Fruit fly (Drosophila melanogaster) whole organism, embryonic: ENCODE data around the gene CG3566.

Experiments used
- B-H1 ChIP-seq: fragments of 200-800 bp; sonication (Bioruptor generic); IDR thresholded peaks from 3 replicates; pipeline ENCODE4 v1.3.6; 2022; ENCODE audit warnings: missing biosample characterization, missing genetic modification characterization
- CG10979 ChIP-seq: fragments of 200-800 bp; sonication (Bioruptor generic); optimal IDR thresholded peaks from 2 replicates; lab custom pipeline; 2018; ENCODE audit warnings: missing biosample characterization, mild to moderate bottlenecking, missing genetic modification characterization, moderate library complexity
- CG1233 ChIP-seq: fragments of 200-800 bp; sonication (Bioruptor generic); optimal IDR thresholded peaks from 4 replicates; lab custom pipeline; 2018; ENCODE audit warnings: missing biosample characterization, mild to moderate bottlenecking, missing genetic modification characterization
- CG12659 ChIP-seq: fragments of 200-800 bp; sonication (Bioruptor generic); optimal IDR thresholded peaks from 3 replicates; lab custom pipeline; 2017; ENCODE audit warnings: mild to moderate bottlenecking, missing biosample characterization, missing genetic modification reagents, missing genetic modification characterization
- CG13775 ChIP-seq: fragments of 200-800 bp; sonication (Bioruptor generic); optimal IDR thresholded peaks from 3 replicates; lab custom pipeline; 2017; ENCODE audit warnings: missing biosample characterization, mild to moderate bottlenecking, missing genetic modification characterization
- CG15269 ChIP-seq: fragments of 200-800 bp; sonication (Bioruptor generic); optimal IDR thresholded peaks from 2 replicates; lab custom pipeline; 2018; ENCODE audit warnings: missing biosample characterization, mild to moderate bottlenecking, missing genetic modification characterization, moderate library complexity
- CG15479 ChIP-seq: fragments of 200-800 bp; sonication (Bioruptor generic); optimal IDR thresholded peaks from 3 replicates; lab custom pipeline; 2019; ENCODE audit warnings: missing biosample characterization, mild to moderate bottlenecking, missing genetic modification characterization, moderate library complexity
- CG1647 ChIP-seq: fragments of 200-800 bp; sonication (Bioruptor generic); optimal IDR thresholded peaks from 3 replicates; lab custom pipeline; 2016; ENCODE audit warnings: missing biosample characterization, missing genetic modification characterization
- CG17359 ChIP-seq: fragments of 200-800 bp; sonication (Bioruptor generic); optimal IDR thresholded peaks from 3 replicates; lab custom pipeline; 2018; ENCODE audit warnings: missing biosample characterization, mild to moderate bottlenecking, missing genetic modification characterization, moderate library complexity
- CG17568 ChIP-seq: fragments of 200-800 bp; sonication (Bioruptor generic); optimal IDR thresholded peaks from 2 replicates; lab custom pipeline; 2018; ENCODE audit warnings: missing biosample characterization, mild to moderate bottlenecking, missing genetic modification characterization, moderate library complexity
- CG18011 ChIP-seq: fragments of 200-800 bp; sonication (Bioruptor generic); optimal IDR thresholded peaks from 2 replicates; lab custom pipeline; 2017; ENCODE audit warnings: missing biosample characterization, missing genetic modification characterization, mild to moderate bottlenecking, moderate library complexity, missing genotype
- CG2202 ChIP-seq: fragments of 200-800 bp; sonication (Bioruptor generic); optimal IDR thresholded peaks from 2 replicates; lab custom pipeline; 2018; ENCODE audit warnings: missing biosample characterization, mild to moderate bottlenecking, missing genetic modification characterization
- CG2678 ChIP-seq: fragments of 200-800 bp; sonication (Bioruptor generic); optimal IDR thresholded peaks from 3 replicates; lab custom pipeline; 2019; ENCODE audit warnings: missing biosample characterization, mild to moderate bottlenecking, missing genetic modification characterization, moderate library complexity
- CG30403 ChIP-seq: fragments of 200-800 bp; sonication (Bioruptor generic); optimal IDR thresholded peaks from 3 replicates; lab custom pipeline; 2016; ENCODE audit warnings: missing biosample characterization, missing genetic modification characterization
- CG31388 ChIP-seq: fragments of 200-800 bp; sonication (Bioruptor generic); optimal IDR thresholded peaks from 2 replicates; lab custom pipeline; 2016; ENCODE audit warnings: missing biosample characterization, missing genetic modification characterization
- CG31441 ChIP-seq: fragments of 200-800 bp; sonication (Bioruptor generic); IDR thresholded peaks from 2 replicates; pipeline ENCODE4 v1.3.6; 2022; ENCODE audit warnings: missing biosample characterization, missing genetic modification characterization
- CG4328 ChIP-seq: fragments of 200-800 bp; sonication (Bioruptor generic); optimal IDR thresholded peaks from 3 replicates; lab custom pipeline; 2017; ENCODE audit warnings: missing biosample characterization, missing genetic modification reagents, missing genetic modification characterization
- CG4404 ChIP-seq: fragments of 200-800 bp; sonication (Bioruptor generic); IDR thresholded peaks from 2 replicates; pipeline ENCODE4 v1.3.6; 2022; ENCODE audit warnings: missing biosample characterization, missing genetic modification characterization
- CG6813 ChIP-seq: fragments of 200-800 bp; sonication (Bioruptor generic); optimal IDR thresholded peaks from 2 replicates; lab custom pipeline; 2017; ENCODE audit warnings: missing biosample characterization, missing genetic modification characterization, mild to moderate bottlenecking, moderate library complexity, missing genetic modification reagents
- CG7271 ChIP-seq: fragments of 200-800 bp; sonication (Bioruptor generic); optimal IDR thresholded peaks from 2 replicates; lab custom pipeline; 2018; ENCODE audit warnings: missing biosample characterization, mild to moderate bottlenecking, missing genetic modification characterization, moderate library complexity
- CG7839 ChIP-seq: fragments of 200-800 bp; sonication (Bioruptor generic); optimal IDR thresholded peaks from 3 replicates; lab custom pipeline; 2018; ENCODE audit warnings: missing biosample characterization, mild to moderate bottlenecking, missing genetic modification characterization, moderate library complexity
- CG8944 ChIP-seq: fragments of 200-800 bp; sonication (Bioruptor generic); optimal IDR thresholded peaks from 3 replicates; lab custom pipeline; 2016; ENCODE audit warnings: missing biosample characterization, missing genetic modification characterization
- CG9215 ChIP-seq: fragments of 200-800 bp; sonication (Bioruptor generic); IDR thresholded peaks from 2 replicates; pipeline ENCODE4 v1.3.6; 2022; ENCODE audit warnings: missing biosample characterization, missing genetic modification characterization
- Eip74EF ChIP-seq, 2 experiments: fragments of 200-800 bp in 1 of 2; fragments of >200 bp in 1 of 2; sonication (Bioruptor generic) in 1 of 2; optimal IDR thresholded peaks; 2 replicates each; lab custom pipeline; 2017 to 2019; ENCODE audit warnings: missing biosample characterization in 2 of 2, missing genetic modification characterization in 2 of 2, mild to moderate bottlenecking in 1 of 2, moderate library complexity in 1 of 2
- Ets65A ChIP-seq: fragments of 200-800 bp; sonication (Bioruptor generic); peaks from one replicate; lab custom pipeline; 2016; ENCODE audit warnings: missing biosample characterization, missing genetic modification characterization
- Fer3 ChIP-seq: fragments of 200-800 bp; sonication (Bioruptor generic); optimal IDR thresholded peaks from 2 replicates; lab custom pipeline; 2018; ENCODE audit warnings: missing biosample characterization, mild to moderate bottlenecking, missing genetic modification characterization, moderate library complexity
- Hr3 ChIP-seq: fragments of 200-800 bp; sonication (Bioruptor generic); optimal IDR thresholded peaks from 3 replicates; lab custom pipeline; 2016; ENCODE audit warnings: missing biosample characterization, missing genetic modification characterization
- Kr ChIP-seq: fragments of 200-800 bp; sonication (Bioruptor generic); optimal IDR thresholded peaks from 2 replicates; lab custom pipeline; 2017; ENCODE audit warnings: missing biosample characterization, mild to moderate bottlenecking, missing genetic modification characterization
- MTF-1 ChIP-seq: fragments of 200-800 bp; sonication (Bioruptor generic); optimal IDR thresholded peaks from 2 replicates; lab custom pipeline; 2018; ENCODE audit warnings: missing biosample characterization, mild to moderate bottlenecking, missing genetic modification characterization, borderline replicate concordance
- Pdp1 ChIP-seq, 2 experiments: fragments of 200-800 bp; sonication (Bioruptor generic); optimal IDR thresholded peaks; 3 replicates each; lab custom pipeline; 2016; ENCODE audit warnings: missing biosample characterization in 2 of 2, missing genetic modification characterization in 2 of 2, mild to moderate bottlenecking in 1 of 2, moderate library complexity in 1 of 2
- Sox102F ChIP-seq: fragments of 200-800 bp; sonication (Bioruptor generic); optimal IDR thresholded peaks from 2 replicates; lab custom pipeline; 2018; ENCODE audit warnings: missing biosample characterization, mild to moderate bottlenecking, missing genetic modification characterization, moderate library complexity
- cas ChIP-seq: fragments of 200-800 bp; sonication (Bioruptor generic); IDR thresholded peaks from 2 replicates; pipeline ENCODE4 v1.3.6; 2022; ENCODE audit warnings: missing biosample characterization, missing genetic modification characterization
- chm ChIP-seq: fragments of 200-800 bp; sonication (Bioruptor generic); IDR thresholded peaks from 2 replicates; pipeline ENCODE4 v1.3.6; 2022; ENCODE audit warnings: missing biosample characterization, missing genetic modification characterization
- ems ChIP-seq: fragments of 200-800 bp; sonication (Bioruptor generic); optimal IDR thresholded peaks from 3 replicates; lab custom pipeline; 2016; ENCODE audit warnings: missing biosample characterization, missing genetic modification characterization
- en ChIP-seq: fragments of 200-800 bp; sonication (Bioruptor generic); optimal IDR thresholded peaks from 2 replicates; lab custom pipeline; 2016; ENCODE audit warnings: missing biosample characterization, missing genetic modification characterization
- fu2 ChIP-seq: fragments of 200-800 bp; sonication (Bioruptor generic); optimal IDR thresholded peaks from 2 replicates; lab custom pipeline; 2016; ENCODE audit warnings: missing biosample characterization, missing genetic modification characterization
- gcm2 ChIP-seq: fragments of 200-800 bp; sonication (Bioruptor generic); optimal IDR thresholded peaks from 2 replicates; lab custom pipeline; 2016; ENCODE audit warnings: missing biosample characterization, missing genetic modification characterization
- hb ChIP-seq: fragments of 200-800 bp; sonication (Bioruptor generic); IDR thresholded peaks from 3 replicates; pipeline ENCODE4 v1.3.6; 2022; ENCODE audit warnings: missing biosample characterization, missing genetic modification characterization; ENCODE audit not compliant: partially characterized antibody
- hkb ChIP-seq, 2 experiments: fragments of 200-800 bp in 1 of 2; fragments of >200 bp in 1 of 2; sonication (Bioruptor generic) in 1 of 2; IDR thresholded peaks in 1 of 2; optimal IDR thresholded peaks in 1 of 2; 2 replicates each; pipeline versions ENCODE4 v1.3.6 to Lab custom; 2017 to 2022; ENCODE audit warnings: missing biosample characterization in 1 of 2, missing genetic modification characterization in 1 of 2
- jumu ChIP-seq: fragments of 200-800 bp; sonication (Bioruptor generic); optimal IDR thresholded peaks from 3 replicates; lab custom pipeline; 2016; ENCODE audit warnings: missing biosample characterization, missing genetic modification characterization
- lola ChIP-seq, 3 experiments: fragments of >200 bp in 2 of 3; fragments of 200-800 bp in 1 of 3; sonication (Bioruptor generic) in 1 of 3; optimal IDR thresholded peaks; 2 replicates each; lab custom pipeline; 2017 to 2019; ENCODE audit warnings: missing biosample characterization in 3 of 3, missing genetic modification characterization in 3 of 3, mild to moderate bottlenecking in 1 of 3, moderate library complexity in 1 of 3
- lov ChIP-seq, 2 experiments: fragments of 200-800 bp in 1 of 2; fragments of >200 bp in 1 of 2; sonication (Bioruptor generic) in 1 of 2; IDR thresholded peaks in 1 of 2; optimal IDR thresholded peaks in 1 of 2; 2 replicates in 1 of 2; 3 replicates in 1 of 2; pipeline versions ENCODE4 v1.3.6 to Lab custom; 2017 to 2022; ENCODE audit warnings: missing biosample characterization in 1 of 2, missing genetic modification characterization in 1 of 2
- nerfin-2 ChIP-seq: fragments of 200-800 bp; sonication (Bioruptor generic); IDR thresholded peaks from 2 replicates; pipeline ENCODE4 v1.3.6; 2022; ENCODE audit warnings: missing biosample characterization, missing genetic modification characterization; ENCODE audit not compliant: partially characterized antibody
- pzg ChIP-seq: fragments of 200-800 bp; sonication (Bioruptor generic); optimal IDR thresholded peaks from 3 replicates; lab custom pipeline; 2018; ENCODE audit warnings: missing biosample characterization, mild to moderate bottlenecking, missing genetic modification characterization, moderate library complexity
- repo ChIP-seq: fragments of 200-800 bp; sonication (Bioruptor generic); optimal IDR thresholded peaks from 2 replicates; lab custom pipeline; 2016; ENCODE audit warnings: missing biosample characterization, missing genetic modification characterization
- rib ChIP-seq: fragments of 200-800 bp; sonication (Bioruptor generic); IDR thresholded peaks from 2 replicates; pipeline ENCODE4 v1.3.6; 2022; ENCODE audit warnings: missing biosample characterization, missing genetic modification characterization
- trem ChIP-seq: fragments of 200-800 bp; optimal IDR thresholded peaks from 3 replicates; lab custom pipeline; 2019; ENCODE audit warnings: missing biosample characterization, mild to moderate bottlenecking, missing genetic modification characterization, moderate library complexity
- wor ChIP-seq: fragments of 200-800 bp; sonication (Bioruptor generic); IDR thresholded peaks from 2 replicates; pipeline ENCODE4 v1.3.6; 2022; ENCODE audit warnings: missing biosample characterization, missing genetic modification characterization

The CG3566 gene

DNA sequence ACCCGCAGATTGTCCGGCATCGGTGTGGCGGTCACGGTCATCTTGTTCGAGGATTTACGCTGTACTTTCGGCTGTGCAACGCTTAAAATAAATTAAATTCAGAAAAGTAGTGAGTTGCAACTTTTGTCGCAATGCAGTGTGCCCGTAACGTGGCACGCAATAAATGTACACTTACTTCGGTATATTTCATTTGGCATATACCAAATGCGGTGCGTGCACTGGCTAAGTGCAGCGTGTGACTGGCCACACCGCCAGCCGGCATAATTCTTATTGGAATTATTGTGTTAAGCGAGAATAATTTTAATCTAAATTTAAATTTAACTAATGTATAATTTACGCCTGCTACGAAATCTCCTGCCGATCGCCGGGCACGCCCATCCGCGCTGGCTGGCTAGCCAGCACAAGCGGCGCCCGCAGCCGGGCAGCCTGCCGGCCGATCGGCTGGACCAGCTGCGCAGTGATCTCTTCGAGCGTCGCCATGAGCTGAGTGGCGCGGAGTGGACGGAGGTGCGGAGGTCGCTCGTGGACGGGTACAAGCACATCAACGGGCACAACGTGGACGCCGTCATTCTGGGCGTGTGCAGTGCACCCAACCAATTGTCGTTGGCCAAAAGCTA is 14.7 kb upstream of the CG3566 start, which contains the start of the genes Rpt4 and mldr (continued):
- TF ChIP-seq CG15269 (tag; lab: Kevin White, UChicago) (no peak), lov (optimal IDR thresholded peaks at IDR 0.05; lab: Kevin White, UChicago) (no peak), lov (GFP tag; IDR thresholded peaks at IDR 0.05; lab: Robert Waterston, UW) (no peak), Ets65A (GFP tag; lab: Kevin White, UChicago) (no peak), Pdp1 (GFP tag; optimal IDR thresholded peaks at IDR 0.05; lab: Kevin White, UChicago) (peak in 1 of 2 experiments; percentile 52), trem (tag; lab: Kevin White, UChicago) (peak; percentile 37), CG31441 (GFP tag; lab: Robert Waterston, UW) (no peak), CG7839 (tag; lab: Kevin White, UChicago) (no peak), CG10979 (tag; lab: Kevin White, UChicago) (no peak), cas (GFP tag; lab: Robert Waterston, UW) (no peak), Hr3 (GFP tag; lab: Kevin White, UChicago) (no peak), CG1233 (GFP tag; lab: Kevin White, UChicago) (no peak), CG2678 (tag; lab: Kevin White, UChicago) (no peak), hb (no peak), ems (GFP tag; lab: Kevin White, UChicago) (no peak), fu2 (GFP tag; lab: Kevin White, UChicago) (no peak), CG9215 (GFP tag; lab: Robert Waterston, UW) (no peak), CG4328 (GFP tag; lab: Kevin White, UChicago) (no peak), Eip74EF (GFP tag; optimal IDR thresholded peaks at IDR 0.05; lab: Kevin White, UChicago) (no peak), lola (GFP tag; optimal IDR thresholded peaks at IDR 0.05; lab: Kevin White, UChicago) (no peak), rib (GFP tag; lab: Robert Waterston, UW) (no peak), pzg (GFP tag; lab: Kevin White, UChicago) (peak; percentile 94), CG18011 (GFP tag; lab: Kevin White, UChicago) (no peak), CG7271 (tag; lab: Kevin White, UChicago) (no peak), CG13775 (GFP tag; lab: Kevin White, UChicago) (no peak), Kr (GFP tag; lab: Kevin White, UChicago) (no peak), B-H1 (GFP tag; lab: Robert Waterston, UW) (no peak), nerfin-2 (no peak), wor (GFP tag; lab: Robert Waterston, UW) (no peak), CG30403 (no peak), MTF-1 (GFP tag; lab: Kevin White, UChicago) (no peak), Fer3 (tag; lab: Kevin White, UChicago) (no peak), CG2202 (tag; lab: Kevin White, UChicago) (no peak), CG4404 (GFP tag; lab: Robert Waterston, UW) (no peak), CG17359 (tag; lab: Kevin White, UChicago) (no peak), chm (GFP tag; lab: Robert Waterston, UW) (no peak), hkb (optimal IDR thresholded peaks at IDR 0.05; lab: Kevin White, UChicago) (no peak), hkb (GFP tag; IDR thresholded peaks at IDR 0.05; lab: Robert Waterston, UW) (no peak), Sox102F (GFP tag; lab: Kevin White, UChicago) (no peak), CG31388 (GFP tag; lab: Kevin White, UChicago) (no peak), gcm2 (GFP tag; lab: Kevin White, UChicago) (no peak), CG6813 (GFP tag; lab: Kevin White, UChicago) (no peak), repo (no peak), CG17568 (GFP tag; lab: Kevin White, UChicago) (no peak), CG15479 (peak; percentile 67), en (GFP tag; lab: Kevin White, UChicago) (no peak), CG8944 (GFP tag; lab: Kevin White, UChicago) (no peak), jumu (no peak), CG1647 (GFP tag; lab: Kevin White, UChicago) (no peak), CG12659 (peak; percentile 72)
